Worm (Caenorhabditis elegans) whole organism, L3 larva: ENCODE data around the gene C14A11.2.

Experiments
- nfya-1 ChIP-seq: sonication (generic microtip); optimal IDR thresholded peaks from 2 replicates; lab custom pipeline; 2017; ENCODE audit warnings: missing genetic modification characterization, mild to moderate bottlenecking, missing compliant biosample characterization, antibody characterized with exemption, moderate library complexity; ENCODE audit not compliant: insufficient read depth
- nhr-11 ChIP-seq: fragments of 150-350 bp; optimal IDR thresholded peaks from 2 replicates; lab custom pipeline; 2014; ENCODE audit warnings: missing biosample characterization, missing genetic modification characterization
- nhr-12 ChIP-seq: fragments of 150-350 bp; optimal IDR thresholded peaks from 2 replicates; lab custom pipeline; 2014; ENCODE audit warnings: missing biosample characterization, missing genetic modification characterization
- nhr-76 ChIP-seq: fragments of 150-350 bp; sonication (generic microtip); optimal IDR thresholded peaks from 5 replicates; lab custom pipeline; 2014; ENCODE audit warnings: missing biosample characterization, missing genetic modification characterization
- skn-1 ChIP-seq: fragments of 150-350 bp; optimal IDR thresholded peaks from 2 replicates; lab custom pipeline; 2014; ENCODE audit warnings: missing biosample characterization, missing genetic modification characterization
- unc-62 ChIP-seq: fragments of 150-350 bp; sonication (generic microtip); optimal IDR thresholded peaks from 4 replicates; lab custom pipeline; 2014; ENCODE audit warnings: missing biosample characterization, missing genetic modification reagents, missing genetic modification characterization
- ztf-11 ChIP-seq: fragments of 150-350 bp; optimal IDR thresholded peaks from 2 replicates; lab custom pipeline; 2014; ENCODE audit warnings: missing biosample characterization, missing genetic modification characterization

DNA sequence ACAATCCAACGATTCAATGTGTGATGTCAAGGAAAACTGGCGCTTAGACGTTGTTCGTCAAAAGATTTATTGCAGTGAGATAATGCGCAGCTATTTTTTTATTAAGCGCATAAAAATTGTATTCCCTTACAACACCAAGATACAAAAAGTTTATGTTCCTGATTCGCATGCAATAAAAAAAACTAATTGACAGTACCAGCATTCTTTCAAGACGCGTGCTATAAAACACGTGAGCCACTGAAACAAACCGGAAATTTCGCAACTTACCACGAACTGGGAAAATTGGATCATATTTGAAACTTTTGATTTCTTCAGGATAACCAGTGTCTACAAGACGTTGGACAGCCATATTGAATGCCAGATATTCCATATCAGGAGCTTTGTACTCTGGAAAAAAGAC is 34.6 kb downstream of the C14A11.2 start:
- no peak for TF ChIP-seq nhr-11 (tag; lab: Kevin White, UChicago)
- TF ChIP-seq nhr-12 (tag; lab: Kevin White, UChicago) = no peak
- TF ChIP-seq skn-1 = no peak
- no peak for TF ChIP-seq nfya-1 (tag; lab: Kevin White, UChicago)
- TF ChIP-seq nhr-76 (tag; lab: Kevin White, UChicago) = no peak
- no peak for TF ChIP-seq ztf-11 (tag; lab: Kevin White, UChicago)
- TF ChIP-seq unc-62 (GFP tag; lab: Kevin White, UChicago) = no peak
